Worm (Caenorhabditis elegans): ENCODE measurements around the gene ges-1.

ges-1 gene

DNA sequence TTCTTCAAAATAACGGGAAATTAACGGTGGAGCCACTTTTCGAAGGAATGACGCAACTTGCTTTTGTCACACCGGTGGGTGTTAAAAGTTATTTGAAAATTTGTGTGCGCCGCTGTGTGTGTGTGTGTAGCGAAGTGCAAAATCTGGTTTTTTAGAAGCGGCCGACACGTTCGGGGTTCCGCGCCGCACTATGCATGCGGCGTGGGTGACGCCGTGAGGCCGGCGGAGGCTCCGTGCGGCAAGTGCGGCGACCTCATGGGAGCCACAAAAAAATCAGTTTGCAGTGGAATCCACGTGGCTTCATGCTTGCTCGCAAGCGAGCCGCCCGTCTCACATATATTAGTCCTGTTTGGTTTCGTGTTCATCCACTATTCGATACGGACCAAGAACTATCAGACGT is 23.3 kb upstream of the ges-1 start:
- TF ChIP-seq unc-62 (GFP tag; optimal IDR thresholded peaks at IDR 0.05) = no peak

DNA sequence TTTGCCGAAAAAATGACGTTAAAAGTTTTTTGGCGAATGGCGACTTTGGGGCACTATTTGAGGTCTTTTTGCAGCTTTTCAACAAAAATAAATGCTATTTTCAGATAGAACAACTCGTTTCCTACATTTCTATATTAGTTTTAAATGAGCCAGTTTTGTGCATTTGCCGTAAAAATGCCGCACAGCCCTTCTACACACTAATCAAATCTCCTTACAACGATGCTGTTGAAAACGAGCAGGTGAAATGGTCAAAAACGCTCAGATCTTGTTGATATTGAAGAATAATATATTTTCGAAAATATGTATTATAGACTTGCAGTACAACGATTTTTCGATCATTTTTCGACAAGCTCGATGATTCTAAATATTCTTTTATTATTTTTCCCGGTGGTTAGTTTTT is 22.8 kb upstream of the ges-1 start, which contains the start of gene chil-14:
TSS of gene chil-14 (plus strand) at position 301 of the 400 bp plus-strand sequence.
- no peak for TF ChIP-seq unc-62 (GFP tag; optimal IDR thresholded peaks at IDR 0.05)

ce11 chrV:1451334-1451733 is 19.4 kb upstream of the ges-1 start, which contains the start of gene srj-23:
Gene srj-23 (plus strand): TSS chrV:1451634.
- TF ChIP-seq unc-62 (GFP tag; optimal IDR thresholded peaks at IDR 0.05) = no peak

DNA sequence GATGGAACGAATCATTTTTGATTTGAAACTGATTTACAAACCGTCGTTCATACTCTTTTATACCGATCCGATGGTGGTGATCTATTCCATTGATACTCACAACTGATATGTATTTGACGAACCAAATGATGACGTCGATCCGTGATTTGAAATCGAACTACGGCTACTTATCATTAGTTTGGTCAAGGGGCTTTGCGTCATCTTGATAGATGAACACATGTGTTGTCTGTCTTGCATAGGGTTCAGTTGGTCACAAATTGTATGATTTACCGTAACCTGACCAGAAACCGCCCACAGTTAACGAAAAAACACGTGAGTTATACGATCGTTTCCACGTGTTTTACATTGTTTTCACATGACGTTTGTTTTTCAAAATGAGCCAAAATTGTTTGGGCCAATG is 18.2 kb upstream of the ges-1 start, which contains the start of gene cnc-2:
TSS of gene cnc-2 (minus strand) at position 24 of the 400 bp plus-strand sequence.
- TF ChIP-seq unc-62 (GFP tag; optimal IDR thresholded peaks at IDR 0.05) = no peak

- no peak for TF ChIP-seq unc-62 (GFP tag; optimal IDR thresholded peaks at IDR 0.05)
These were observed 15.8 kb upstream of the ges-1 start, which contains the start of gene cnc-3 for ce11 chrV:1447724-1448123. Gene cnc-3 (plus strand): TSS chrV:1448004.

- TF ChIP-seq unc-62 (GFP tag; optimal IDR thresholded peaks at IDR 0.05) = no peak
These were observed 15.1 kb upstream of the ges-1 start, which contains the start of gene cnc-4 for ce11 chrV:1447079-1447478. Gene cnc-4 (plus strand): TSS chrV:1447195.

ce11 chrV:1445081-1445480 is 13.1 kb upstream of the ges-1 start, which contains the start of gene cnc-5:
Gene cnc-5 (plus strand): TSS chrV:1445381.
- no peak for TF ChIP-seq unc-62 (GFP tag; optimal IDR thresholded peaks at IDR 0.05)

DNA sequence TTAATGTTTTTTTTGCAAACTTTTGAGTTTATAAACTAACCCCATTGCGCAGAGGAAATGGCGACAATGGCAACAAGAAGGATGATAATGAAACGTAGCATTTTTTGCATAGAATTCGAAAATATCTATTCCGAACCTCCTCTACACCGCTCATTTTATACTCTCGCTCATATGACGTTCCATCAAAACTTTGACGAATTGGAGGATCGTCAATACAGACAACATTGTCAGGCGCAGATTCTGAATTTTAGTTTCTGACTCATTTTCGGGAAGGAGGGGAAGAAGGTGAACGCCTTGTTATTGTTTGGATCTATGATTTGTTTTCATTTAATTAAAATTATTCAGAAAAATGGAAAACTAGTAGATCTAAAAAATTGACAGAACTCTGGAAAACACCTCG is 12.2 kb upstream of the ges-1 start, which contains the start of gene cnc-1:
TSS of gene cnc-1 (minus strand) at position 101 of the 400 bp plus-strand sequence.
- no peak for TF ChIP-seq unc-62 (GFP tag; optimal IDR thresholded peaks at IDR 0.05)

DNA sequence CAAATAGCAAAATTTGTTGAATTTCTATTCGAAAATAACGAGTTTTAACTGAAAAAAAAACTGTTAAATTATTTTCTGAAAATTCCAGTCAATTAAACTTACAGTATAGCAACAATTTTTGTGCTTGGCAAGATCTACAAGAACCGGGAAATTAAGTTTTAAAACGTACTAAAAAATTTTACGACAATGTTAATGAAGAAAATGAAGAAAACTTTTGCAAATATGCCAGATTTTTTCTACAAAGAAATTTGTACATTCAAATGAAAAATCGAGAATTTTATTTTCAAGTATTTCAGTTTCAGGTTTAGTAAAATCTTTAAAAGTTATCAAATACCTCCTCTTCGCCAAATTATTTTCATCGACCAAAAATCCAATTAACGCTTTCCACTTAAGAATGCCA is 10.1 kb upstream of the ges-1 start, which contains the start of gene cnc-11:
TSS of gene cnc-11 (plus strand) at position 301 of the 400 bp plus-strand sequence.
- TF ChIP-seq unc-62 (GFP tag; optimal IDR thresholded peaks at IDR 0.05) = no peak

- no peak for TF ChIP-seq unc-62 (GFP tag; optimal IDR thresholded peaks at IDR 0.05)
These were observed 6.9 kb upstream of the ges-1 start, which contains the start of gene R09B5.11 for ce11 chrV:1438832-1439231. Gene R09B5.11 (plus strand): TSS chrV:1439205.

DNA sequence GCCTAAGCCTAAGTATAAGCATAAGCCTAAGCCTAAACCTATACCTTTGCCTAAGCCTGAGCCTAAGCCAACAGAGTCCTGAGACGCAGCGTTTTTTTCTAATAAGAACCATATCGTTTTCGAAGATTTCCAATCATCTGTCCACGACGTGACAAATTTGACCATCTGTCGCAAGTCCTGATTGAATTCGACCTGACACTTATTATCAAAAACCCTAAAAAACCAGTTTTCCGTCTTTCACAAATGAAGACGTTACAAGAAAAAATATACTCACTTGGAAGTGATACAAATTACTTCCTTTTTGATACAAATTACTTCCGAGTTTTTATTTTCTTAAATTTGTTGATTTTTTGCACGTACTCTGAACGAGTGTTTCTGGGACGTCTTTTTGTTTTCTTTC is 6.3 kb upstream of the ges-1 start:
- no peak for TF ChIP-seq unc-62 (GFP tag; optimal IDR thresholded peaks at IDR 0.05)

ce11 chrV:1435106-1435505 is 3.2 kb upstream of the ges-1 start:
- no peak for TF ChIP-seq unc-62 (GFP tag; optimal IDR thresholded peaks at IDR 0.05)

DNA sequence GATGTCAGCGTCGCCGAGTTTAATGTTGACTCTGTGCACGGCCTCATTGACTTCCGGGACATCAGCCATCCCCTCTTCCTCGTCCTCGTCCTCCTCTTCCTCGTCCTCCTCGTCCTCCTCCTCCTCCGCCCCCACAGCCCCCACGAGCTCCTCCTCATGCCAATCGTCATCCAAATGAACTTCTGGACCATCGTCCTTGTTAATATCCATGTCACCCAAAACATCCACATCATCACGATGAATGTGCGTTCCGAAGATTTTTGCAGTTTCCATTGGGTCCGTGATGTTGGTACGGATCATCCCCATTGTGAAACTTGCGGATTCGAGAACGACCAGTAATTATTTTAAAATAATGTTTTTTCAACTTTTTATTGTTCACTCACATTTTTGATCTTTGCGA is 2.5 kb upstream of the ges-1 start:
- no peak for TF ChIP-seq unc-62 (GFP tag; optimal IDR thresholded peaks at IDR 0.05)

DNA sequence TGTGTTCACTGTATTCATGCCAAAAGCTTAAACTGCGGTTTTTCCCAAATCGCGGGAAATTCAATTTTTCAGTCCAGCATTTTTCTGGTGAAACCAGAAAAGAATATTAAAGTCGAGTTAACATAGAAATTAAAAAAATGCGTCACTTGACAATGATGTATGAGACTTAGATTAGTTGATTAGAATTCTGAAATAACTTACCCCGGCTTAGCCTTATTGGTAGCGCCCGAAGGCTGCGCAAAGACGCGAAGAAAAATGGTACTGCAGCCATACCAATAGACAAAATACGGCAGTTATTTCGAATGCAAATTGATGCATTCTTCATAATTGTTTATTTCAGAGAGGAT is 1.5 kb upstream of the ges-1 start:
- TF ChIP-seq unc-62 (GFP tag; optimal IDR thresholded peaks at IDR 0.05) = no peak

- no peak for TF ChIP-seq unc-62 (GFP tag; optimal IDR thresholded peaks at IDR 0.05)
These were observed 822 bp upstream of the ges-1 start for ce11 chrV:1432500-1433418.

- no peak for TF ChIP-seq unc-62 (GFP tag; optimal IDR thresholded peaks at IDR 0.05)
These were observed 6.3 kb downstream of the ges-1 start, which contains the start of gene R12A1.3 for ce11 chrV:1425595-1425994. Gene R12A1.3 (minus strand): TSS chrV:1425794.

ce11 chrV:1423338-1423737 is 8.6 kb downstream of the ges-1 start:
- no peak for TF ChIP-seq unc-62 (GFP tag; optimal IDR thresholded peaks at IDR 0.05)
